Worm (Caenorhabditis elegans) whole organism, L1 larva: Measurements from ENCODE around the gene rpl-25.1.

Source experiments
- C34B4.2 ChIP-seq: sonication (generic microtip); optimal IDR thresholded peaks from 2 replicates; lab custom pipeline; 2017; ENCODE audit warnings: mild to moderate bottlenecking, missing genetic modification characterization, missing compliant biosample characterization
- F16B12.6 ChIP-seq: fragments of 150-350 bp; optimal IDR thresholded peaks from 2 replicates; lab custom pipeline; 2014; ENCODE audit warnings: missing biosample characterization, missing genetic modification characterization
- aha-1 ChIP-seq: fragments of 150-350 bp; optimal IDR thresholded peaks from 2 replicates; lab custom pipeline; 2014; ENCODE audit warnings: missing biosample characterization, missing genetic modification characterization
- alr-1 ChIP-seq: fragments of 200-800 bp; sonication (Bioruptor generic); optimal IDR thresholded peaks from 2 replicates; lab custom pipeline; 2018; ENCODE audit warnings: borderline replicate concordance, mild to moderate bottlenecking, missing genetic modification characterization, missing compliant biosample characterization
- ceh-82 ChIP-seq, 3 experiments: fragments of 150-350 bp in 1 of 3; sonication (generic microtip) in 2 of 3; optimal IDR thresholded peaks; 2 replicates each; lab custom pipeline; 2014 to 2017; ENCODE audit warnings: missing biosample characterization in 3 of 3, missing genetic modification characterization in 3 of 3
- ceh-88 ChIP-seq: fragments of 200-800 bp; sonication (Bioruptor generic); IDR thresholded peaks from 2 replicates; pipeline ENCODE4 v1.3.6; 2022; ENCODE audit warnings: missing genetic modification characterization, missing compliant biosample characterization
- dpl-1 ChIP-seq, 3 experiments: fragments of 150-350 bp in 2 of 3; sonication (generic microtip) in 1 of 3; optimal IDR thresholded peaks; 2 replicates each; lab custom pipeline; 2014 to 2017; ENCODE audit warnings: missing biosample characterization in 3 of 3, missing genetic modification characterization in 3 of 3, missing genetic modification reagents in 3 of 3
- efl-1 ChIP-seq, 4 experiments: fragments of 150-350 bp; optimal IDR thresholded peaks in 3 of 4; peaks in 1 of 4; 1 replicate in 1 of 4; 2 replicates in 3 of 4; lab custom pipeline; 2014; ENCODE audit warnings: missing biosample characterization in 2 of 4, missing genetic modification characterization in 2 of 4, missing genetic modification reagents in 2 of 4
- efl-3 ChIP-seq: fragments of 200-800 bp; sonication (Bioruptor generic); optimal IDR thresholded peaks from 2 replicates; lab custom pipeline; 2018; ENCODE audit warnings: mild to moderate bottlenecking, missing genetic modification characterization, missing compliant biosample characterization
- fkh-10 ChIP-seq: sonication (generic microtip); optimal IDR thresholded peaks from 2 replicates; lab custom pipeline; 2017; ENCODE audit warnings: missing biosample characterization, missing genetic modification reagents, missing genetic modification characterization
- fkh-4 ChIP-seq: sonication (generic microtip); optimal IDR thresholded peaks from 2 replicates; lab custom pipeline; 2016; ENCODE audit warnings: missing compliant biosample characterization, missing genetic modification characterization, borderline replicate concordance
- grh-1 ChIP-seq: fragments of 200-800 bp; sonication (Bioruptor generic); IDR thresholded peaks from 2 replicates; pipeline ENCODE4 v1.3.6; 2022; ENCODE audit warnings: missing genetic modification reagents, missing genetic modification characterization, missing compliant biosample characterization
- hlh-4 ChIP-seq: sonication (generic microtip); optimal IDR thresholded peaks from 2 replicates; lab custom pipeline; 2016; ENCODE audit warnings: mild to moderate bottlenecking, missing genetic modification characterization, missing compliant biosample characterization
- irx-1 ChIP-seq: sonication (generic microtip); optimal IDR thresholded peaks from 2 replicates; lab custom pipeline; 2016; ENCODE audit warnings: missing genetic modification characterization, missing compliant biosample characterization
- lin-14 ChIP-seq: fragments of 200-800 bp; sonication (Bioruptor generic); optimal IDR thresholded peaks from 2 replicates; lab custom pipeline; 2018; ENCODE audit warnings: mild to moderate bottlenecking, missing genetic modification characterization, moderate library complexity, missing compliant biosample characterization
- lin-15B ChIP-seq: fragments of 150-350 bp; sonication (generic microtip); optimal IDR thresholded peaks from 3 replicates; lab custom pipeline; 2014; ENCODE audit warnings: missing biosample characterization, missing genetic modification characterization
- lsy-2 ChIP-seq, 2 experiments: fragments of 150-350 bp; optimal IDR thresholded peaks; 2 replicates each; lab custom pipeline; 2014; ENCODE audit warnings: missing biosample characterization in 2 of 2, missing genetic modification characterization in 2 of 2
- mdl-1 ChIP-seq, 2 experiments: fragments of 150-350 bp; optimal IDR thresholded peaks; 2 replicates each; lab custom pipeline; 2014 to 2017; ENCODE audit warnings: missing biosample characterization in 2 of 2, missing genetic modification characterization in 2 of 2, inconsistent platforms in 1 of 2
- mep-1 ChIP-seq: fragments of 150-350 bp; optimal IDR thresholded peaks from 2 replicates; lab custom pipeline; 2014; ENCODE audit warnings: missing biosample characterization, missing genetic modification characterization
- nhr-11 ChIP-seq: fragments of 150-350 bp; optimal IDR thresholded peaks from 2 replicates; lab custom pipeline; 2014; ENCODE audit warnings: missing biosample characterization, missing genetic modification characterization
- nhr-12 ChIP-seq: sonication (generic microtip); optimal IDR thresholded peaks from 2 replicates; lab custom pipeline; 2017; ENCODE audit warnings: missing biosample characterization, missing genetic modification characterization
- nhr-28 ChIP-seq: fragments of 150-350 bp; optimal IDR thresholded peaks from 2 replicates; lab custom pipeline; 2014; ENCODE audit warnings: missing biosample characterization, missing genetic modification characterization
- nhr-71 ChIP-seq: sonication (generic microtip); optimal IDR thresholded peaks from 2 replicates; lab custom pipeline; 2016; ENCODE audit warnings: mild to moderate bottlenecking, missing genetic modification characterization, moderate library complexity, missing compliant biosample characterization
- nhr-77 ChIP-seq: fragments of 150-350 bp; optimal IDR thresholded peaks from 2 replicates; lab custom pipeline; 2014; ENCODE audit warnings: missing biosample characterization, missing genetic modification characterization
- nhr-85 ChIP-seq: sonication (generic microtip); peaks from one replicate; lab custom pipeline; 2016; ENCODE audit warnings: missing genetic modification characterization, inconsistent platforms, missing compliant biosample characterization
- pax-3 ChIP-seq: fragments of 200-800 bp; sonication (Bioruptor generic); optimal IDR thresholded peaks from 2 replicates; lab custom pipeline; 2018; ENCODE audit warnings: mild to moderate bottlenecking, missing genetic modification characterization, moderate library complexity, missing compliant biosample characterization
- rnt-1 ChIP-seq: sonication (generic microtip); optimal IDR thresholded peaks from 2 replicates; lab custom pipeline; 2016; ENCODE audit warnings: mild to moderate bottlenecking, missing genetic modification characterization, moderate library complexity, missing compliant biosample characterization
- snu-23 ChIP-seq: sonication (generic microtip); optimal IDR thresholded peaks from 2 replicates; lab custom pipeline; 2016; ENCODE audit warnings: missing genetic modification characterization, missing compliant biosample characterization
- sox-4 ChIP-seq: sonication (generic microtip); optimal IDR thresholded peaks from 2 replicates; lab custom pipeline; 2016; ENCODE audit warnings: missing genetic modification characterization, missing compliant biosample characterization
- sup-37 ChIP-seq: fragments of 200-800 bp; sonication (Bioruptor generic); optimal IDR thresholded peaks from 2 replicates; lab custom pipeline; 2018; ENCODE audit warnings: mild to moderate bottlenecking, missing genetic modification characterization, missing compliant biosample characterization
- swsn-7 ChIP-seq: sonication (generic microtip); optimal IDR thresholded peaks from 2 replicates; lab custom pipeline; 2016; ENCODE audit warnings: missing genetic modification characterization, missing compliant biosample characterization
- tbx-2 ChIP-seq: sonication (generic microtip); optimal IDR thresholded peaks from 2 replicates; lab custom pipeline; 2016; ENCODE audit warnings: missing genetic modification characterization, missing compliant biosample characterization
- tlp-1 ChIP-seq: fragments of 150-350 bp; optimal IDR thresholded peaks from 2 replicates; lab custom pipeline; 2014; ENCODE audit warnings: missing biosample characterization, missing genetic modification characterization
- unc-62 ChIP-seq: fragments of 150-350 bp; optimal IDR thresholded peaks from 2 replicates; lab custom pipeline; 2014; ENCODE audit warnings: missing biosample characterization, missing genetic modification reagents, missing genetic modification characterization
- unc-98 ChIP-seq: fragments of 200-800 bp; sonication (Bioruptor generic); IDR thresholded peaks from 2 replicates; pipeline ENCODE4 v1.3.6; 2022; ENCODE audit warnings: missing genetic modification characterization, missing compliant biosample characterization
- ztf-11 ChIP-seq, 2 experiments: sonication (generic microtip); optimal IDR thresholded peaks; 2 replicates each; lab custom pipeline; 2016 to 2017; ENCODE audit warnings: missing genetic modification characterization in 2 of 2, missing biosample characterization in 1 of 2, missing compliant biosample characterization in 1 of 2
- ztf-4 ChIP-seq: fragments of 150-350 bp; optimal IDR thresholded peaks from 2 replicates; lab custom pipeline; 2014; ENCODE audit warnings: missing biosample characterization, missing genetic modification characterization

The rpl-25.1 gene

ce11 chrX:4711698-4712329 lies 3.2 kb upstream of the rpl-25.1 start, which contains the start of the genes dnj-14 and glit-1 (continued):
- TF ChIP-seq lsy-2 (tag; optimal IDR thresholded peaks at IDR 0.05; lab: Kevin White, UChicago) (peak; percentile 98 to 99), ztf-11 (tag; optimal IDR thresholded peaks at IDR 0.05; lab: Kevin White, UChicago) (peak in 1 of 2 experiments; percentile 70), aha-1 (tag; lab: Kevin White, UChicago) (peak; percentile 19), efl-1 (optimal IDR thresholded peaks at IDR 0.05; lab: Kevin White, UChicago) (peak; percentile 76 to 86), efl-1 (GFP tag; optimal IDR thresholded peaks at IDR 0.05 in 1 of 2; lab: Kevin White, UChicago) (peak; percentile 59 to 96), C34B4.2 (tag; lab: Kevin White, UChicago) (no peak), tbx-2 (peak; percentile 90), ztf-4 (tag; lab: Kevin White, UChicago) (peak; percentile 66), tlp-1 (tag; lab: Kevin White, UChicago) (no peak), sox-4 (no peak), ceh-82 (tag; optimal IDR thresholded peaks at IDR 0.05; lab: Kevin White, UChicago) (peak; percentile 78 to 96 (median 80)), pax-3 (tag; lab: Kevin White, UChicago) (peak; percentile 71), nhr-71 (tag; lab: Kevin White, UChicago) (peak; percentile 92), lin-15B (tag; lab: Kevin White, UChicago) (peak; percentile 92), unc-98 (GFP tag; lab: Robert Waterston, UW) (no peak; the same call in 1 of the 2 replicates), F16B12.6 (tag; lab: Kevin White, UChicago) (peak; percentile 70), fkh-4 (tag; lab: Kevin White, UChicago) (no peak), hlh-4 (tag; lab: Kevin White, UChicago) (no peak), mdl-1 (tag; optimal IDR thresholded peaks at IDR 0.05; lab: Kevin White, UChicago) (peak in 1 of 2 experiments; percentile 88), nhr-11 (tag; lab: Kevin White, UChicago) (peak; percentile 6), swsn-7 (tag; lab: Kevin White, UChicago) (peak; percentile 89), alr-1 (tag; lab: Kevin White, UChicago) (no peak), nhr-28 (tag; lab: Kevin White, UChicago) (no peak), rnt-1 (peak; percentile 89), mep-1 (tag; lab: Kevin White, UChicago) (peak; percentile 91), ceh-88 (GFP tag; lab: Robert Waterston, UW) (peak; percentile 62; the same call in 1 of the 2 replicates), nhr-85 (tag; lab: Kevin White, UChicago) (peak; percentile 93), irx-1 (tag; lab: Kevin White, UChicago) (peak; percentile 66), nhr-12 (tag; lab: Kevin White, UChicago) (no peak), snu-23 (GFP tag; lab: Kevin White, UChicago) (peak; percentile 95), nhr-77 (tag; lab: Kevin White, UChicago) (peak; percentile 93), dpl-1 (GFP tag; optimal IDR thresholded peaks at IDR 0.05; lab: Kevin White, UChicago) (peak; percentile 70 to 76 (median 74)), grh-1 (peak; percentile 73), unc-62 (GFP tag; lab: Kevin White, UChicago) (no peak), sup-37 (GFP tag; lab: Kevin White, UChicago) (peak; percentile 26), efl-3 (GFP tag; lab: Kevin White, UChicago) (no peak)

- no peak for TF ChIP-seq nhr-71 (tag; lab: Kevin White, UChicago)
- no peak for TF ChIP-seq F16B12.6 (tag; lab: Kevin White, UChicago)
- TF ChIP-seq irx-1 (tag; lab: Kevin White, UChicago) = no peak
- TF ChIP-seq lin-14 (GFP tag; lab: Kevin White, UChicago) = peak; percentile 52
- TF ChIP-seq fkh-10 (GFP tag; lab: Kevin White, UChicago) = peak; percentile 50
- no peak for TF ChIP-seq ztf-4 (tag; lab: Kevin White, UChicago)
These were observed 3.1 kb downstream of the rpl-25.1 start for ce11 chrX:4718114-4718513.
